Fruit fly (Drosophila melanogaster) whole organism, wandering third instar larva: Measurements from ENCODE around the gene CG31391.

Experiments
- CG32264 ChIP-seq: fragments of 200-800 bp; sonication (Bioruptor generic); optimal IDR thresholded peaks from 2 replicates; lab custom pipeline; 2016; ENCODE audit warnings: missing biosample characterization, missing genetic modification characterization
- CG9705 ChIP-seq: fragments of 200-800 bp; sonication (Bioruptor generic); optimal IDR thresholded peaks from 2 replicates; lab custom pipeline; 2018; ENCODE audit warnings: missing biosample characterization, mild to moderate bottlenecking, missing genetic modification characterization
- Dfd ChIP-seq: fragments of >200 bp; optimal IDR thresholded peaks from 2 replicates; lab custom pipeline; 2017; ENCODE audit warnings: missing biosample characterization, missing genetic modification characterization
- OdsH ChIP-seq: fragments of 200-800 bp; sonication (Bioruptor generic); optimal IDR thresholded peaks from 2 replicates; lab custom pipeline; 2016; ENCODE audit warnings: missing biosample characterization, mild to moderate bottlenecking, missing genetic modification characterization
- Rel ChIP-seq, 2 experiments: fragments of 200-800 bp; sonication (Bioruptor generic) in 1 of 2; optimal IDR thresholded peaks; 2 replicates in 1 of 2; 3 replicates in 1 of 2; lab custom pipeline; 2016 to 2019; ENCODE audit warnings: mild to moderate bottlenecking in 2 of 2, missing biosample characterization in 2 of 2, missing genetic modification characterization in 2 of 2, moderate library complexity in 1 of 2
- fru ChIP-seq: fragments of 200-800 bp; sonication (Bioruptor generic); optimal IDR thresholded peaks from 3 replicates; lab custom pipeline; 2016; ENCODE audit warnings: missing biosample characterization, mild to moderate bottlenecking, missing genetic modification characterization
- h ChIP-seq: fragments of 200-800 bp; sonication (Bioruptor generic); optimal IDR thresholded peaks from 3 replicates; lab custom pipeline; 2016; ENCODE audit warnings: missing biosample characterization, mild to moderate bottlenecking, missing genetic modification characterization
- jim ChIP-seq: fragments of 175-275, 200-325 bp; sonication (Bioruptor generic); optimal IDR thresholded peaks from 2 replicates; lab custom pipeline; 2016; ENCODE audit warnings: missing biosample characterization, mild to moderate bottlenecking, missing genetic modification characterization
- pan ChIP-seq: fragments of >200 bp; optimal IDR thresholded peaks from 2 replicates; lab custom pipeline; 2017
- psq ChIP-seq: fragments of 200-800 bp; sonication (Bioruptor generic); optimal IDR thresholded peaks from 3 replicates; lab custom pipeline; 2017; ENCODE audit warnings: missing biosample characterization, mild to moderate bottlenecking, missing genetic modification characterization, moderate library complexity
- sage ChIP-seq: fragments of 200-800 bp; sonication (Bioruptor generic); optimal IDR thresholded peaks from 2 replicates; lab custom pipeline; 2016; ENCODE audit warnings: missing biosample characterization, mild to moderate bottlenecking, missing genetic modification characterization
- usp ChIP-seq: fragments of >200 bp; optimal IDR thresholded peaks from 2 replicates; lab custom pipeline; 2017; ENCODE audit warnings: missing biosample characterization, missing genetic modification characterization

- TF ChIP-seq CG9705 (GFP tag; lab: Kevin White, UChicago) (no peak), fru (GFP tag; lab: Kevin White, UChicago) (no peak), Dfd (GFP tag; lab: Kevin White, UChicago) (no peak), psq (GFP tag; lab: Kevin White, UChicago) (no peak), CG32264 (GFP tag; lab: Kevin White, UChicago) (no peak), OdsH (no peak), Rel (GFP tag; optimal IDR thresholded peaks at IDR 0.05; lab: Kevin White, UChicago) (no peak), Rel (tag; optimal IDR thresholded peaks at IDR 0.05; lab: Kevin White, UChicago) (no peak), jim (GFP tag; lab: Kevin White, UChicago) (no peak), usp (GFP tag; lab: Kevin White, UChicago) (no peak), sage (no peak), pan (lab: Kevin White, UChicago) (no peak), h (no peak)
These were observed 16.7 kb downstream of the CG31391 start for dm6 chr3R:10688160-10688559.
